Worm (Caenorhabditis elegans): ENCODE measurements around the gene ina-1.

Gene ina-1

DNA sequence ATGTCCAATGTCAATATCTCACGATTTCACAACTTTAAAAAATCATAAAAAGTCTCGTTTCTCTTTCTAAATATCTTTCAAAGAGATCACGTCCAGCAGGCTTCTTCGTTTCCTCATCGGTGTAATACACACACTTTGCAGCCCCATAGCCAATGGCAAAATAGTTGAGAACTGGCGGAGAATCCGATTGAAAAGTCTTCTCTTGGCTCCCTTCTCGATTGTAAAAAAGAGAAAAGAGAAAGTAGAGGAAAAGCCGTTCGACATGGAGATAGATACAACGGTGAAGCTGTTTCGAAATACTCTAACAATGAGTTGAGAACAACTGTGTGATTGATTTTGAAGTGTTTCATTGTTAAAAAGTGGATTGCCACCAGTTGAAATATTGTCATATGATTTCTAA, 20.8 kb downstream of the ina-1 start:
- TF ChIP-seq ztf-6 (GFP tag; IDR thresholded peaks at IDR 0.05) (no peak), somi-1 (GFP tag; optimal IDR thresholded peaks at IDR 0.05) (no peak), hsf-1 (GFP tag; IDR thresholded peaks at IDR 0.05) (no peak), madf-8 (GFP tag; conservative IDR thresholded peaks at IDR 0.05) (no peak), let-526 (GFP tag; IDR thresholded peaks at IDR 0.05) (no peak), egl-18 (GFP tag; IDR thresholded peaks at IDR 0.05) (no peak), hmg-1.2 (GFP tag; IDR thresholded peaks at IDR 0.05) (no peak), unc-62 (GFP tag; optimal IDR thresholded peaks at IDR 0.05) (no peak), chd-7 (tag; optimal IDR thresholded peaks at IDR 0.05) (no peak), efl-1 (GFP tag; optimal IDR thresholded peaks at IDR 0.05) (no peak), madf-6 (GFP tag; IDR thresholded peaks at IDR 0.05) (no peak)

DNA sequence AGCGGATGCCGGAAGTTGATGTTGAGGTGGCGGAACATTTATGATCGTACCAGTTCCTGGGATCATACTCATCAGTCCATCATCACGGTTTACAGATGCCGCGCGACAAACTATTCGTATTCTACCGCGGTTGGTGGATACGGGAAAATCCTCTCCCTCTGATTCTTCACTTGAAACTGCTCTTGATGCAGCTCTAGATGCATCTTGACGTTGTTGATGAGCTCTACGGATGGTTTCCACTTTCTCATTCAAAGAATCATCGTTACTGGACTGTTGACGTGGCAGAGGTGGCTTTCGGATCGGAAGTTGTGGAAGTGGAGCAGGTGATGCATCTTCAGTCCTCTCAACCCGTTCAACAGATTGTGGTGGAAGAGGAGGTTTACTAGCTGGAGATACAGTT, 23.5 kb downstream of the ina-1 start:
- TF ChIP-seq sptf-2 (GFP tag; optimal IDR thresholded peaks at IDR 0.05) (no peak), B0019.2 (GFP tag; conservative IDR thresholded peaks at IDR 0.05) (no peak), ceh-79 (tag; optimal IDR thresholded peaks at IDR 0.05) (no peak), dpl-1 (GFP tag; optimal IDR thresholded peaks at IDR 0.05) (no peak), athp-1 (tag; optimal IDR thresholded peaks at IDR 0.05) (no peak), F57A8.1 (GFP tag; optimal IDR thresholded peaks at IDR 0.05) (no peak), ztf-18 (tag; optimal IDR thresholded peaks at IDR 0.05) (no peak), F37B4.10 (GFP tag; IDR thresholded peaks at IDR 0.05) (no peak), nfya-1 (tag; optimal IDR thresholded peaks at IDR 0.05; ENCODE audit: borderline replicate concordance, insufficient read depth) (no peak), C17E4.6 (GFP tag; IDR thresholded peaks at IDR 0.05) (no peak), nhr-120 (GFP tag; IDR thresholded peaks at IDR 0.05) (no peak), K12H6.12 (tag; optimal IDR thresholded peaks at IDR 0.05) (no peak), ccch-3 (GFP tag; optimal IDR thresholded peaks at IDR 0.05) (no peak), lin-35 (GFP tag; optimal IDR thresholded peaks at IDR 0.05) (no peak), lin-26 (GFP tag; IDR thresholded peaks at IDR 0.05) (no peak), madf-3 (GFP tag; IDR thresholded peaks at IDR 0.05) (no peak), lag-1 (GFP tag; IDR thresholded peaks at IDR 0.05) (no peak), cebp-2 (GFP tag; IDR thresholded peaks at IDR 0.05) (no peak), him-1 (tag; optimal IDR thresholded peaks at IDR 0.05) (no peak)

DNA sequence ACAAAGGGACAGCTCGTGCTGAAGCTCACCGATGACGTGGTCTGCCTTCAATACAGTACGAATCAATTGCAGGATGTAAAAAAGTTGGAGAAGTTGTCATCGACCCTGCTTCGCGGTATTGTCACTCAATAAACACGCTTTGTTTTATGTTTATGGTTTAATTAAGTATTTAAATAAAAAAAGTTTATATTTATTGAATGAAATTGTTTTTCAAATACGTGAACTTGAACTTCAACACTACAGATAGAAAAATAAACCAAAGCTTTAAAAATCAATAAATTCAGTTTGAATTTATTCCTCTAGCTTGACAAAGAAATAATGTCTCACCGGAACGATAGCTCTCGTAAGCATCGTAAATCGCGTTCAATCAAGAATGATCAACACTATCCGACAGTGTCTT, 26.8 kb downstream of the ina-1 start, which contains the start of gene ZK512.8:
Gene ZK512.8 (plus strand): TSS at position 301 of the 400 bp plus-strand sequence.
- TF ChIP-seq sdz-38 (tag; optimal IDR thresholded peaks at IDR 0.05) (no peak), egrh-3 (GFP tag; IDR thresholded peaks at IDR 0.05) (no peak), unc-130 (GFP tag; optimal IDR thresholded peaks at IDR 0.05) (no peak), rcor-1 (GFP tag; IDR thresholded peaks at IDR 0.05) (no peak), Y53F4B.3 (GFP tag; IDR thresholded peaks at IDR 0.05) (no peak)

DNA sequence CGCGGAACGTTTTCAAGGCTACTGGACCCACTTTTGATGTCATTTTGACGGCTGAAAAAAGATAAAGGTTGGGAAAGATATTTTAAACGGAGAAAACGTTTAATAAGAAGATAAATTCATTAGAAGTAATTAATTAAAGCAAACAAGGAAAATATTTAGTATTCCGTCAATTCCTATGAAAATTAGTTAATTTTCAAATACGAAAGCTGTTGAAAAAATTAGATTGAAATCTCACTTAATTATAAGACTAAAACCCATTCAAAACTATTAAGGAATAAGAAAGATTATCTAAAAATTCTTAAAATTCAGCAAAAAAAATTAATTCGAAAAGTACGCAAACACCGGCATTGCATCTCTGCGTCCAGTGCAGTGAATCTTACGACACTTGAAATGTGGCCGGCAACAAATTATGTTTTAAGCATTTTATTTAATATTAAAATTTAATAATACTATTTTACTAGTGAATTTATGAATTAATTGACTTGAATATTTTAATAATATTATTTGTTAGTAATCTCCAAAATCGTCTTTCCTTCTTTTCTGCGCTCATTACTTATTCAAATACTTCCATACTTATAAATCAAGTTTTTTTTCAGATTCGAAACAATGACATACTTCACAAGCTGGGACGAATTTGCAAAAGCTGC, 27.7 kb downstream of the ina-1 start, which contains the start of the genes ZK512.2 and ZK512.4:
Gene ZK512.2 (minus strand): TSS at position 51 of the 647 bp plus-strand sequence.
Gene ZK512.4 (plus strand): TSS at position 597 of the 647 bp plus-strand sequence.
- TF ChIP-seq Y79H2A.3 (GFP tag; conservative IDR thresholded peaks at IDR 0.05) (no peak), hmg-1.2 (GFP tag; IDR thresholded peaks at IDR 0.05) (no peak), F23B12.7 (tag; optimal IDR thresholded peaks at IDR 0.05; ENCODE audit: insufficient read depth) (peak; percentile 55), aptf-2 (GFP tag; conservative IDR thresholded peaks at IDR 0.05) (no peak), ztf-3 (GFP tag; optimal IDR thresholded peaks at IDR 0.05) (no peak), snpc-3.4 (tag; optimal IDR thresholded peaks at IDR 0.05) (no peak), let-607 (tag; optimal IDR thresholded peaks at IDR 0.05) (peak in 1 of 2 experiments; percentile 0), nfya-2 (GFP tag; IDR thresholded peaks at IDR 0.05) (no peak), cebp-1 (GFP tag; IDR thresholded peaks at IDR 0.05) (no peak), cebp-1 (tag; optimal IDR thresholded peaks at IDR 0.05) (no peak)
